Worm (Caenorhabditis elegans): ENCODE results near the gene T03E6.9.

ce11 chrV:16550680-16551079 is 49.8 kb downstream of the T03E6.9 start, which contains the start of gene srbc-65:
- no peak for TF ChIP-seq ama-1 (optimal IDR thresholded peaks at IDR 0.05)
- TF ChIP-seq tbx-11 (GFP tag; IDR thresholded peaks at IDR 0.05), result no peak
- TF ChIP-seq sea-1 (GFP tag; conservative IDR thresholded peaks at IDR 0.05), result no peak
- no peak for TF ChIP-seq hmbx-1 (tag; optimal IDR thresholded peaks at IDR 0.05)
